Worm (Caenorhabditis elegans): Measurements from ENCODE around the gene F35D11.3.

Gene F35D11.3

DNA sequence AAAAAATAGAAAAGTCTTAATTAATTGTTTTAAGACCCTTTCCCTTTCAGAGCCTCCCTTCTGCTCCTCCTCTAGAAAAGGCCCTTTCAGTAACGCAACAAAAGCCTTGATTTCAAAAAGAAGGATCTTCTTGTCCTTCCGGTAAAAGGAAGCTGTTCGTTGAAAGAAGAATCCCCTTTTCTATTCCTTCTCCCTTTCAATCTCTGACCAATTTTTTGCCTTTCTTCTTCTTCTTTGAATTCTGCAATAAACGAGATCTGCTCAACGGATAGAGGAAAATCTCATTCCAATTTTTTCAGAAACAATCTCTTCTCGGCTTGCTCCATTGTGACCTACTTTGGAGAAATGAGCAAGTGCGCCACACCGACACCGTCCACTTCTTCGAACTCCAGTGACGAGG lies at the start of gene F35D11.3:
F35D11.3 (plus strand) TSS at position 300 of the 400 bp plus-strand sequence.
- TF ChIP-seq dao-5 (tag; optimal IDR thresholded peaks at IDR 0.05) (no peak), W03F9.2 (tag; optimal IDR thresholded peaks at IDR 0.05) (no peak), him-1 (tag; optimal IDR thresholded peaks at IDR 0.05) (no peak)

DNA sequence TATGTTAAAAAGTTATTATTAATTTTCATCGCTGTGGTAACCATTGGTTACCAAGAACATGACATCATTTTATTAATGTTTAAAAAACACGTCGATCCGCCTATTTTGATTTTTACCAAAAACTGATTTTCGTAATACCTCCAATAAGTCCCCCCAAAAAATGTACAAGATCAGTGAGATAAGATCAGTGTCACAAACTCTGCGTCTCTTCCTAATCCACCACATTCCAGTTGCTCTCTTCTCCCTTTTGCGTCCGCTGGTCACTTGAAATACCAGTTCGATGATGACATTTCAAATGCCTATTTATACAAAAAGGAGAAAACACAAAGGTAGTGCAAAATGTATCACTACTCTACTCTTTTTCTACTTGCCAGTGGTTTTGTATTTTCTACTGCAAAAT lies 48.1 kb upstream of the F35D11.3 start, which contains the start of gene M03A1.8:
M03A1.8 (plus strand) TSS at position 269 of the 400 bp plus-strand sequence.
- no peak for TF ChIP-seq dao-5 (tag; optimal IDR thresholded peaks at IDR 0.05)
- TF ChIP-seq W03F9.2 (tag; optimal IDR thresholded peaks at IDR 0.05), result no peak
- TF ChIP-seq him-1 (tag; optimal IDR thresholded peaks at IDR 0.05), result no peak

DNA sequence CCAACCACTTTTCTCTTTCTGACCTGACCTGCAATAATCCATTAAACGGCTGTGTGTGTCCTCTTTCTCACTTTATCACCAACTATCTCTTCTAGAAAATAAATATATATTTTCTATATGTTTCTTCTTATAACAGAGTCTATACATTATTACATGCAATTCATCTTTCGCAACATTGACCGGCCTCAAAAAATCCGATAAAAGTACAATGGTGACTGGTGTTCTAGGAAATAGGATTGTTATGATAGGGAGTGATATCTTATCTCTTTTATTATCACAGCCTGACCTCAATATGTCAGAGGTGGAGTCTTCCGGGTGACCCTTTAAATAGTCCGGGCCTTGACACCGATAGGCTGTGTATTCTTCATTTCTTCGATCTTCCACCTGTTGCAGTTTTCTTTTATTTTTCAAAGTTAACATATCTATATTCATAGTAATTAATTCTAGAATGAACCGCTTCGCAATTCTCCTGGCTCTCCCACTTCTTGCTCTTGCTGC lies 45.6 kb upstream of the F35D11.3 start, which contains the start of gene dao-2:
dao-2 (plus strand) TSS at position 448 of the 498 bp plus-strand sequence.
- TF ChIP-seq W03F9.2 (tag; optimal IDR thresholded peaks at IDR 0.05), result no peak
- no peak for TF ChIP-seq him-1 (tag; optimal IDR thresholded peaks at IDR 0.05)
- no peak for TF ChIP-seq dao-5 (tag; optimal IDR thresholded peaks at IDR 0.05)

- no peak for TF ChIP-seq dao-5 (tag; optimal IDR thresholded peaks at IDR 0.05)
- no peak for TF ChIP-seq W03F9.2 (tag; optimal IDR thresholded peaks at IDR 0.05)
- no peak for TF ChIP-seq him-1 (tag; optimal IDR thresholded peaks at IDR 0.05)
Observed at ce11 chrII:4565205-4565604, 43.0 kb upstream of the F35D11.3 start.

ce11 chrII:4566237-4566636 lies 41.9 kb upstream of the F35D11.3 start:
- TF ChIP-seq dao-5 (tag; optimal IDR thresholded peaks at IDR 0.05) (no peak), him-1 (tag; optimal IDR thresholded peaks at IDR 0.05) (no peak), W03F9.2 (tag; optimal IDR thresholded peaks at IDR 0.05) (no peak)

- TF ChIP-seq W03F9.2 (tag; optimal IDR thresholded peaks at IDR 0.05), result no peak
- TF ChIP-seq him-1 (tag; optimal IDR thresholded peaks at IDR 0.05), result peak; percentile 16
Observed at ce11 chrII:4571112-4571511, 37.1 kb upstream of the F35D11.3 start.

- TF ChIP-seq W03F9.2 (tag; optimal IDR thresholded peaks at IDR 0.05) (no peak), him-1 (tag; optimal IDR thresholded peaks at IDR 0.05) (no peak), dao-5 (tag; optimal IDR thresholded peaks at IDR 0.05) (no peak)
Observed at ce11 chrII:4571868-4572267, 36.3 kb upstream of the F35D11.3 start, which contains the start of gene vab-1. Gene vab-1 (plus strand): TSS chrII:4572000.

ce11 chrII:4572579-4572978 lies 35.6 kb upstream of the F35D11.3 start:
- no peak for TF ChIP-seq W03F9.2 (tag; optimal IDR thresholded peaks at IDR 0.05)
- TF ChIP-seq him-1 (tag; optimal IDR thresholded peaks at IDR 0.05), result no peak
- no peak for TF ChIP-seq dao-5 (tag; optimal IDR thresholded peaks at IDR 0.05)

- TF ChIP-seq dao-5 (tag; optimal IDR thresholded peaks at IDR 0.05), result no peak
- TF ChIP-seq him-1 (tag; optimal IDR thresholded peaks at IDR 0.05), result no peak
- no peak for TF ChIP-seq W03F9.2 (tag; optimal IDR thresholded peaks at IDR 0.05)
Observed at ce11 chrII:4573084-4573483, 35.1 kb upstream of the F35D11.3 start.

- TF ChIP-seq dao-5 (tag; optimal IDR thresholded peaks at IDR 0.05) (no peak), W03F9.2 (tag; optimal IDR thresholded peaks at IDR 0.05) (no peak), him-1 (tag; optimal IDR thresholded peaks at IDR 0.05) (no peak)
Observed at ce11 chrII:4574658-4575057, 33.5 kb upstream of the F35D11.3 start.

ce11 chrII:4575579-4575978 lies 32.6 kb upstream of the F35D11.3 start:
- TF ChIP-seq him-1 (tag; optimal IDR thresholded peaks at IDR 0.05), result no peak
- TF ChIP-seq dao-5 (tag; optimal IDR thresholded peaks at IDR 0.05), result no peak
- no peak for TF ChIP-seq W03F9.2 (tag; optimal IDR thresholded peaks at IDR 0.05)

DNA sequence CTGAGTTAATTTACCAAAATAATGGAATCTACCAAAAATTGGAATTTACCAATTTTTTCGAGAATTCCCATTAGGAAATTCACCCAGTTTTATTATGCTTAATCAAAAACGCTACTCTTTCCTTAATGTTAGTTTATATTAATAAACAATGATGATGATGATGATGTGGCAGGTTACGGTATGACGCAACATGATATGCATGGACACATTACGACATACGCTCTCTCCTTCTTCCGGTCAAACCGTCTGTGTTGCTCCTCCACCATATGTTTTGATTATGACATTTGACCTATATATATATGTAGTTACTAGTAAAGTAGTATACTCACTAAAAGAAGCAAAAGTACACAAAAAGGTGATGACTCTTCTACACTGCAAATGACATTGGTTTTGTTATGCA lies 30.8 kb upstream of the F35D11.3 start:
- TF ChIP-seq dao-5 (tag; optimal IDR thresholded peaks at IDR 0.05) (no peak), him-1 (tag; optimal IDR thresholded peaks at IDR 0.05) (no peak), W03F9.2 (tag; optimal IDR thresholded peaks at IDR 0.05) (no peak)

- no peak for TF ChIP-seq him-1 (tag; optimal IDR thresholded peaks at IDR 0.05)
- TF ChIP-seq W03F9.2 (tag; optimal IDR thresholded peaks at IDR 0.05), result no peak
- TF ChIP-seq dao-5 (tag; optimal IDR thresholded peaks at IDR 0.05), result no peak
Observed at ce11 chrII:4579375-4579774, 28.8 kb upstream of the F35D11.3 start.

DNA sequence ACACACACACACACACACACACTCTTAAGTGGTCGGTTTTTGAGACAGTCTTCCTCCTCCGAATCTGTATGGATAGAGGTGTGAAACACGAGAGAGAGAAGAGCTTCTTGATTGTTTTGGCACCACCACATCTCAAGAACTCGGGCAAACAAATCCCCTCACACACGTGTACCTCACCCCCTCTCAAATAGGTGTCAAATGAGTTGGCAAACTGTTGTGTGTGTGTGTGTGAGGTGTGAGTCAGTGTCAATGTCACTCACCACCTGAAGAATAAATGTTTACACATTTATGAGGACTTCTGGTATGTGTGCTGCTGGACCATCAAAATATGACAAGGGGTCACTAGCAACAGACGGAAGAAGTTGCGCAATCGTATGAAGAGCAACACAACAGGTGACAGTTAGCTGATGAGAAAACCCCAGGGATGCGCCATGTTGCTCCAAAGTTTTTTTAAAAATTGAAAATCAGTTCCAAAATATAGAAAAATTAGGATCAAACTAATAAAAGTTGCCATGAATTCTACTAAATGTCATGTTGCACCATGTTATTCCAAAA lies 28.2 kb upstream of the F35D11.3 start:
- TF ChIP-seq him-1 (tag; optimal IDR thresholded peaks at IDR 0.05) (no peak), dao-5 (tag; optimal IDR thresholded peaks at IDR 0.05) (no peak), W03F9.2 (tag; optimal IDR thresholded peaks at IDR 0.05) (no peak)

ce11 chrII:4581090-4581489 lies 27.1 kb upstream of the F35D11.3 start:
- TF ChIP-seq dao-5 (tag; optimal IDR thresholded peaks at IDR 0.05) (no peak), W03F9.2 (tag; optimal IDR thresholded peaks at IDR 0.05) (no peak), him-1 (tag; optimal IDR thresholded peaks at IDR 0.05) (no peak)

Measured in whole organism, L4/young adult.